Worm (Caenorhabditis elegans) whole organism, midembryonic: Measurements from ENCODE around the gene B0393.9.
"Not testable (repeated sequence)": the region's sequence is repeated elsewhere in the genome, so short reads cannot be mapped to it uniquely, and the experiment has no call there.

Experiments
- T22C8.4 ChIP-seq: fragments of 200-800 bp; sonication (Bioruptor generic); IDR thresholded peaks from 2 replicates; pipeline ENCODE4 v1.3.6; 2022; ENCODE audit warnings: missing genetic modification characterization, missing compliant biosample characterization
- cog-1 ChIP-seq: sonication (generic microtip); optimal IDR thresholded peaks from 2 replicates; lab custom pipeline; 2016; ENCODE audit warnings: missing genetic modification characterization, missing compliant biosample characterization
- flt-1 ChIP-seq: fragments of 200-800 bp; sonication (Bioruptor generic); IDR thresholded peaks from 2 replicates; pipeline ENCODE4 v1.3.6; 2022; ENCODE audit warnings: missing genetic modification characterization, missing compliant biosample characterization
- klf-2 ChIP-seq: fragments of 200-800 bp; sonication (Bioruptor generic); conservative IDR thresholded peaks from 2 replicates; pipeline ENCODE4 v1.3.6; 2022; ENCODE audit warnings: missing genetic modification reagents, missing genetic modification characterization, missing compliant biosample characterization
- med-1 ChIP-seq: sonication (generic microtip); optimal IDR thresholded peaks from 2 replicates; lab custom pipeline; 2017; ENCODE audit warnings: missing genetic modification characterization, mild to moderate bottlenecking, missing compliant biosample characterization, antibody characterized with exemption, missing genetic modification reagents; ENCODE audit not compliant: insufficient read depth
- ref-1 ChIP-seq: fragments of 200-800 bp; sonication (Bioruptor generic); conservative IDR thresholded peaks from 2 replicates; pipeline ENCODE4 v1.3.6; 2022; ENCODE audit warnings: missing genetic modification reagents, missing genetic modification characterization, missing compliant biosample characterization
- tab-1 ChIP-seq: fragments of 200-800 bp; sonication (Bioruptor generic); IDR thresholded peaks from 2 replicates; pipeline ENCODE4 v1.3.6; 2022; ENCODE audit warnings: missing genetic modification characterization, missing compliant biosample characterization
- ztf-23 ChIP-seq: fragments of 200-800 bp; sonication (Bioruptor generic); IDR thresholded peaks from 2 replicates; pipeline ENCODE4 v1.3.6; 2022; ENCODE audit warnings: missing genetic modification reagents, missing genetic modification characterization, missing compliant biosample characterization
- ztf-29 ChIP-seq: fragments of 200-800 bp; sonication (Bioruptor generic); IDR thresholded peaks from 2 replicates; pipeline ENCODE4 v1.3.6; 2022; ENCODE audit warnings: missing genetic modification reagents, missing genetic modification characterization, missing compliant biosample characterization

B0393.9 gene

ce11 chrIII:4748666-4749065 is 31.3 kb downstream of the B0393.9 start:
- TF ChIP-seq T22C8.4 (GFP tag; lab: Robert Waterston, UW) (no peak), klf-2 (GFP tag; lab: Robert Waterston, UW) (0 out of 2 replicates have a peak, but pooled peaks have one; percentile 5), ref-1 (no peak)

- TF ChIP-seq klf-2 (GFP tag; lab: Robert Waterston, UW) = no peak
- no peak for TF ChIP-seq ref-1
- TF ChIP-seq ztf-29 (GFP tag; lab: Robert Waterston, UW) = no peak
- TF ChIP-seq flt-1 = no peak
- no peak for TF ChIP-seq cog-1 (tag; lab: Kevin White, UChicago)
- no peak for TF ChIP-seq ztf-23
- no peak for TF ChIP-seq tab-1 (GFP tag; lab: Robert Waterston, UW)
- TF ChIP-seq T22C8.4 (GFP tag; lab: Robert Waterston, UW) = no peak
- no peak for TF ChIP-seq med-1 (GFP tag; lab: Kevin White, UChicago)
These were observed 31.8 kb downstream of the B0393.9 start, which contains the start of gene col-89 for ce11 chrIII:4748109-4748508. TSS of gene col-89 (plus strand) at chrIII:4748127.

ce11 chrIII:4745934-4746333 is 34.0 kb downstream of the B0393.9 start, which contains the start of gene F17C8.6:
TSS of gene F17C8.6 (minus strand) at chrIII:4746034.
- TF ChIP-seq cog-1 (tag; lab: Kevin White, UChicago) (no peak), ref-1 (no peak), tab-1 (GFP tag; lab: Robert Waterston, UW) (no peak), flt-1 (no peak), ztf-23 (no peak), med-1 (GFP tag; lab: Kevin White, UChicago) (no peak), ztf-29 (GFP tag; lab: Robert Waterston, UW) (no peak), klf-2 (GFP tag; lab: Robert Waterston, UW) (no peak), T22C8.4 (GFP tag; lab: Robert Waterston, UW) (no peak)

- not testable (repeated sequence) for TF ChIP-seq ztf-29, klf-2, tab-1 (GFP tag; lab: Robert Waterston, UW)
These were observed 37.3 kb downstream of the B0393.9 start, which contains the start of gene twk-6 for ce11 chrIII:4742620-4743019. TSS of gene twk-6 (plus strand) at chrIII:4742920.

- no peak for TF ChIP-seq med-1 (GFP tag; lab: Kevin White, UChicago)
- no peak for TF ChIP-seq klf-2 (GFP tag; lab: Robert Waterston, UW)
- TF ChIP-seq ztf-23 = no peak
- no peak for TF ChIP-seq cog-1 (tag; lab: Kevin White, UChicago)
- TF ChIP-seq tab-1 (GFP tag; lab: Robert Waterston, UW) = no peak
- TF ChIP-seq T22C8.4 (GFP tag; lab: Robert Waterston, UW) = no peak
- TF ChIP-seq ztf-29 (GFP tag; lab: Robert Waterston, UW) = no peak
- no peak for TF ChIP-seq ref-1
- no peak for TF ChIP-seq flt-1
These were observed 39.1 kb downstream of the B0393.9 start for ce11 chrIII:4740820-4741219.

ce11 chrIII:4739975-4740374 is 40.0 kb downstream of the B0393.9 start, which contains the start of gene ras-2:
TSS of gene ras-2 (minus strand) at chrIII:4740075.
- TF ChIP-seq ztf-23 (no peak), flt-1 (no peak), T22C8.4 (GFP tag; lab: Robert Waterston, UW) (no peak), cog-1 (tag; lab: Kevin White, UChicago) (no peak), ref-1 (no peak), klf-2 (GFP tag; lab: Robert Waterston, UW) (no peak), med-1 (GFP tag; lab: Kevin White, UChicago) (no peak), tab-1 (GFP tag; lab: Robert Waterston, UW) (no peak), ztf-29 (GFP tag; lab: Robert Waterston, UW) (no peak)

- TF ChIP-seq ref-1 (no peak), flt-1 (no peak), tab-1 (GFP tag; lab: Robert Waterston, UW) (no peak), klf-2 (GFP tag; lab: Robert Waterston, UW) (no peak), ztf-23 (no peak), med-1 (GFP tag; lab: Kevin White, UChicago) (no peak)
These were observed 44.5 kb downstream of the B0393.9 start, which contains the start of gene F17C8.7 for ce11 chrIII:4735443-4735842. TSS of gene F17C8.7 (plus strand) at chrIII:4735743.

- TF ChIP-seq ref-1 = no peak
These were observed 45.9 kb downstream of the B0393.9 start, which contains the start of gene F17C8.9 for ce11 chrIII:4734056-4734455. TSS of gene F17C8.9 (plus strand) at chrIII:4734356.

ce11 chrIII:4731295-4731988 is 48.5 kb downstream of the B0393.9 start, which contains the start of gene F17C8.3:
TSS of gene F17C8.3 (plus strand) at chrIII:4731938.
- no peak for TF ChIP-seq ref-1
- TF ChIP-seq T22C8.4 (GFP tag; lab: Robert Waterston, UW) = no peak
- TF ChIP-seq ztf-23 = no peak
- no peak for TF ChIP-seq ztf-29 (GFP tag; lab: Robert Waterston, UW)
- no peak for TF ChIP-seq med-1 (GFP tag; lab: Kevin White, UChicago)
- no peak for TF ChIP-seq klf-2 (GFP tag; lab: Robert Waterston, UW)
- no peak for TF ChIP-seq tab-1 (GFP tag; lab: Robert Waterston, UW)
- no peak for TF ChIP-seq cog-1 (tag; lab: Kevin White, UChicago)
- no peak for TF ChIP-seq flt-1
